Fruit fly (Drosophila melanogaster) whole organism, embryonic: Measurements from ENCODE around the gene ND-39.
A peak's percentile ranks its signal among the peaks of the same experiment; 100 is the strongest.

Experiments used
- Awh ChIP-seq: fragments of 200-800 bp; sonication (Bioruptor generic); IDR thresholded peaks from 2 replicates; pipeline ENCODE4, ENCODE4 v1.3.6; 2022; ENCODE audit warnings: missing biosample characterization, missing genetic modification characterization
- C15 ChIP-seq: fragments of 200-800 bp; sonication (Bioruptor generic); IDR thresholded peaks from 3 replicates; pipeline ENCODE4 v1.3.6; 2022; ENCODE audit warnings: missing biosample characterization, missing genetic modification characterization
- CG10366 ChIP-seq: fragments of 200-800 bp; sonication (Bioruptor generic); IDR thresholded peaks from 2 replicates; pipeline ENCODE4 v1.3.6; 2022; ENCODE audit warnings: missing biosample characterization, missing genetic modification characterization
- CG10431 ChIP-seq: fragments of 200-800 bp; sonication (Bioruptor generic); optimal IDR thresholded peaks from 3 replicates; lab custom pipeline; 2018; ENCODE audit warnings: missing biosample characterization, mild to moderate bottlenecking, missing genetic modification characterization
- CG12769 ChIP-seq: fragments of 200-800 bp; sonication (Bioruptor generic); optimal IDR thresholded peaks from 2 replicates; lab custom pipeline; 2019; ENCODE audit warnings: missing biosample characterization, mild to moderate bottlenecking, missing genetic modification characterization, moderate library complexity
- CG15269 ChIP-seq: fragments of 200-800 bp; sonication (Bioruptor generic); optimal IDR thresholded peaks from 2 replicates; lab custom pipeline; 2018; ENCODE audit warnings: missing biosample characterization, mild to moderate bottlenecking, missing genetic modification characterization, moderate library complexity
- CG15696 ChIP-seq: fragments of 200-800 bp; sonication (Bioruptor generic); optimal IDR thresholded peaks from 2 replicates; lab custom pipeline; 2019; ENCODE audit warnings: missing biosample characterization, mild to moderate bottlenecking, missing genetic modification characterization, moderate library complexity
- CG17912 ChIP-seq: fragments of 200-800 bp; sonication (Bioruptor generic); optimal IDR thresholded peaks from 2 replicates; lab custom pipeline; 2018; ENCODE audit warnings: missing biosample characterization, mild to moderate bottlenecking, missing genetic modification characterization
- CG18764 ChIP-seq: fragments of 200-800 bp; sonication (Bioruptor generic); optimal IDR thresholded peaks from 3 replicates; lab custom pipeline; 2016; ENCODE audit warnings: missing biosample characterization, missing genetic modification characterization
- CG2712 ChIP-seq: fragments of 200-800 bp; optimal IDR thresholded peaks from 3 replicates; lab custom pipeline; 2019; ENCODE audit warnings: missing biosample characterization, mild to moderate bottlenecking, missing genetic modification characterization, moderate library complexity
- CG2889 ChIP-seq: fragments of 200-800 bp; sonication (Bioruptor generic); IDR thresholded peaks from 3 replicates; pipeline ENCODE4 v1.3.6; 2022; ENCODE audit warnings: missing biosample characterization, missing genetic modification characterization
- CG3281 ChIP-seq: fragments of 200-800 bp; sonication (Bioruptor generic); optimal IDR thresholded peaks from 3 replicates; lab custom pipeline; 2017; ENCODE audit warnings: missing biosample characterization, mild to moderate bottlenecking, missing genetic modification characterization
- CG4328 ChIP-seq: fragments of 200-800 bp; sonication (Bioruptor generic); optimal IDR thresholded peaks from 3 replicates; lab custom pipeline; 2017; ENCODE audit warnings: missing biosample characterization, missing genetic modification reagents, missing genetic modification characterization
- CG6765 ChIP-seq: fragments of 200-800 bp; sonication (Bioruptor generic); optimal IDR thresholded peaks from 3 replicates; lab custom pipeline; 2017; ENCODE audit warnings: missing biosample characterization, mild to moderate bottlenecking, missing genetic modification characterization
- CG8388 ChIP-seq: fragments of 200-800 bp; sonication (Bioruptor generic); optimal IDR thresholded peaks from 2 replicates; lab custom pipeline; 2019; ENCODE audit warnings: missing biosample characterization, mild to moderate bottlenecking, missing genetic modification characterization, moderate library complexity
- CG9876 ChIP-seq: fragments of 200-800 bp; sonication (Bioruptor generic); optimal IDR thresholded peaks from 2 replicates; lab custom pipeline; 2016; ENCODE audit warnings: missing biosample characterization, missing genetic modification characterization
- CrebB ChIP-seq: fragments of 200-800 bp; sonication (Bioruptor generic); optimal IDR thresholded peaks from 3 replicates; lab custom pipeline; 2018; ENCODE audit warnings: missing biosample characterization, mild to moderate bottlenecking, missing genetic modification characterization
- Dp ChIP-seq: fragments of 200-800 bp; sonication (Bioruptor generic); optimal IDR thresholded peaks from 2 replicates; lab custom pipeline; 2018; ENCODE audit warnings: missing biosample characterization, mild to moderate bottlenecking, missing genetic modification characterization, moderate library complexity
- Dref ChIP-seq: fragments of 200-800 bp; sonication (Bioruptor generic); IDR thresholded peaks from 2 replicates; pipeline ENCODE4 v1.3.6; 2022; ENCODE audit warnings: missing biosample characterization, missing genetic modification characterization
- Ets65A ChIP-seq: fragments of 200-800 bp; sonication (Bioruptor generic); peaks from one replicate; lab custom pipeline; 2016; ENCODE audit warnings: missing biosample characterization, missing genetic modification characterization
- Gug ChIP-seq: fragments of 200-800 bp; sonication (Bioruptor generic); IDR thresholded peaks from 4 replicates; pipeline ENCODE4 v1.3.6; 2022; ENCODE audit warnings: missing biosample characterization, missing genetic modification characterization
- HLH3B ChIP-seq: fragments of 200-800 bp; sonication (Bioruptor generic); IDR thresholded peaks from 2 replicates; pipeline ENCODE4 v1.3.6; 2022; ENCODE audit warnings: missing biosample characterization, missing genetic modification characterization
- Jarid2 ChIP-seq: fragments of 200-800 bp; sonication (Bioruptor generic); optimal IDR thresholded peaks from 3 replicates; lab custom pipeline; 2017; ENCODE audit warnings: mild to moderate bottlenecking, missing biosample characterization, missing genetic modification reagents, missing genetic modification characterization
- MESR4 ChIP-seq: fragments of 200-800 bp; sonication (Bioruptor generic); optimal IDR thresholded peaks from 2 replicates; lab custom pipeline; 2018; ENCODE audit warnings: missing biosample characterization, mild to moderate bottlenecking, missing genetic modification characterization, moderate library complexity
- Sox102F ChIP-seq: fragments of 200-800 bp; sonication (Bioruptor generic); optimal IDR thresholded peaks from 2 replicates; lab custom pipeline; 2018; ENCODE audit warnings: missing biosample characterization, mild to moderate bottlenecking, missing genetic modification characterization, moderate library complexity
- ase ChIP-seq: fragments of 200-800 bp; sonication (Bioruptor generic); IDR thresholded peaks from 3 replicates; pipeline ENCODE4 v1.3.6; 2022; ENCODE audit warnings: missing biosample characterization, missing genetic modification characterization
- bigmax ChIP-seq: fragments of 200-800 bp; sonication (Bioruptor generic); optimal IDR thresholded peaks from 2 replicates; lab custom pipeline; 2018; ENCODE audit warnings: missing biosample characterization, mild to moderate bottlenecking, missing genetic modification characterization
- bowl ChIP-seq: fragments of 200-800 bp; sonication (Bioruptor generic); IDR thresholded peaks from 2 replicates; pipeline ENCODE4 v1.3.6; 2022; ENCODE audit warnings: missing biosample characterization, missing genetic modification characterization
- btn ChIP-seq: fragments of 200-800 bp; sonication (Bioruptor generic); optimal IDR thresholded peaks from 2 replicates; lab custom pipeline; 2016; ENCODE audit warnings: missing biosample characterization, missing genetic modification characterization
- cas ChIP-seq: fragments of 200-800 bp; sonication (Bioruptor generic); IDR thresholded peaks from 2 replicates; pipeline ENCODE4 v1.3.6; 2022; ENCODE audit warnings: missing biosample characterization, missing genetic modification characterization
- cg ChIP-seq: fragments of 200-800 bp; sonication (Bioruptor generic); optimal IDR thresholded peaks from 3 replicates; lab custom pipeline; 2019; ENCODE audit warnings: missing biosample characterization, mild to moderate bottlenecking, missing genetic modification characterization, moderate library complexity
- en ChIP-seq: fragments of 200-800 bp; sonication (Bioruptor generic); optimal IDR thresholded peaks from 2 replicates; lab custom pipeline; 2016; ENCODE audit warnings: missing biosample characterization, missing genetic modification characterization
- fd3F ChIP-seq: fragments of 200-800 bp; sonication (Bioruptor generic); optimal IDR thresholded peaks from 2 replicates; lab custom pipeline; 2018; ENCODE audit warnings: missing biosample characterization, mild to moderate bottlenecking, missing genetic modification characterization, moderate library complexity
- ftz-f1 ChIP-seq: fragments of 200-800 bp; sonication (Bioruptor generic); optimal IDR thresholded peaks from 2 replicates; lab custom pipeline; 2016; ENCODE audit warnings: missing biosample characterization, missing genetic modification characterization
- gem ChIP-seq: fragments of 200-800 bp; sonication (Bioruptor generic); optimal IDR thresholded peaks from 2 replicates; lab custom pipeline; 2019; ENCODE audit warnings: missing biosample characterization, mild to moderate bottlenecking, missing genetic modification characterization, moderate library complexity
- gro ChIP-seq: fragments of 200-800 bp; sonication (Bioruptor generic); optimal IDR thresholded peaks from 2 replicates; lab custom pipeline; 2016; ENCODE audit warnings: missing biosample characterization, missing genetic modification characterization
- gsb ChIP-seq: fragments of 200-800 bp; sonication (Bioruptor generic); IDR thresholded peaks from 2 replicates; pipeline ENCODE4 v1.3.6; 2022; ENCODE audit warnings: missing biosample characterization, missing genetic modification characterization
- jumu ChIP-seq: fragments of 200-800 bp; sonication (Bioruptor generic); optimal IDR thresholded peaks from 3 replicates; lab custom pipeline; 2016; ENCODE audit warnings: missing biosample characterization, missing genetic modification characterization
- klu ChIP-seq: fragments of 200-800 bp; sonication (Bioruptor generic); IDR thresholded peaks from 2 replicates; pipeline ENCODE4 v1.3.6; 2022; ENCODE audit warnings: missing biosample characterization, missing genetic modification characterization
- lmd ChIP-seq: fragments of 200-800 bp; sonication (Bioruptor generic); IDR thresholded peaks from 2 replicates; pipeline ENCODE4 v1.3.6; 2022; ENCODE audit warnings: missing biosample characterization, missing genetic modification characterization
- odd ChIP-seq: fragments of 200-800 bp; sonication (Bioruptor generic); optimal IDR thresholded peaks from 2 replicates; lab custom pipeline; 2017; ENCODE audit warnings: missing biosample characterization, mild to moderate bottlenecking, missing genetic modification characterization
- pho ChIP-seq: fragments of 200-800 bp; sonication (Bioruptor generic); optimal IDR thresholded peaks from 2 replicates; lab custom pipeline; 2016; ENCODE audit warnings: missing biosample characterization, missing genetic modification characterization
- phol ChIP-seq: fragments of 200-800 bp; sonication (Bioruptor generic); optimal IDR thresholded peaks from 3 replicates; lab custom pipeline; 2018; ENCODE audit warnings: missing biosample characterization, mild to moderate bottlenecking, missing genetic modification characterization, moderate library complexity
- pzg ChIP-seq: fragments of 200-800 bp; sonication (Bioruptor generic); optimal IDR thresholded peaks from 3 replicates; lab custom pipeline; 2018; ENCODE audit warnings: missing biosample characterization, mild to moderate bottlenecking, missing genetic modification characterization, moderate library complexity
- ranshi ChIP-seq: fragments of 200-800 bp; sonication (Bioruptor generic); IDR thresholded peaks from 2 replicates; pipeline ENCODE4 v1.3.6; 2022; ENCODE audit warnings: missing biosample characterization, missing genetic modification characterization
- repo ChIP-seq: fragments of 200-800 bp; sonication (Bioruptor generic); optimal IDR thresholded peaks from 2 replicates; lab custom pipeline; 2016; ENCODE audit warnings: missing biosample characterization, missing genetic modification characterization
- slbo ChIP-seq: fragments of 200-800 bp; sonication (Bioruptor generic); IDR thresholded peaks from 2 replicates; pipeline ENCODE4 v1.3.6; 2022; ENCODE audit warnings: missing biosample characterization, missing genetic modification characterization
- so ChIP-seq: fragments of 200-800 bp; sonication (Bioruptor generic); IDR thresholded peaks from 3 replicates; pipeline ENCODE4 v1.3.6; 2022; ENCODE audit warnings: missing biosample characterization, missing genetic modification characterization
- sob ChIP-seq: fragments of 200-800 bp; sonication (Bioruptor generic); IDR thresholded peaks from 2 replicates; pipeline ENCODE4 v1.3.6; 2022; ENCODE audit warnings: missing biosample characterization, missing genetic modification characterization
- tap ChIP-seq: fragments of 200-800 bp; optimal IDR thresholded peaks from 3 replicates; lab custom pipeline; 2019; ENCODE audit warnings: missing biosample characterization, mild to moderate bottlenecking, missing genetic modification characterization, moderate library complexity
- twi ChIP-seq: fragments of 200-800 bp; optimal IDR thresholded peaks from 2 replicates; lab custom pipeline; 2019; ENCODE audit warnings: missing biosample characterization, mild to moderate bottlenecking, missing genetic modification characterization, moderate library complexity
- wor ChIP-seq: fragments of 200-800 bp; sonication (Bioruptor generic); IDR thresholded peaks from 2 replicates; pipeline ENCODE4 v1.3.6; 2022; ENCODE audit warnings: missing biosample characterization, missing genetic modification characterization
- zen ChIP-seq: fragments of 200-800 bp; sonication (Bioruptor generic); optimal IDR thresholded peaks from 3 replicates; lab custom pipeline; 2018; ENCODE audit warnings: missing biosample characterization, mild to moderate bottlenecking, missing genetic modification characterization, moderate library complexity

The ND-39 gene

DNA sequence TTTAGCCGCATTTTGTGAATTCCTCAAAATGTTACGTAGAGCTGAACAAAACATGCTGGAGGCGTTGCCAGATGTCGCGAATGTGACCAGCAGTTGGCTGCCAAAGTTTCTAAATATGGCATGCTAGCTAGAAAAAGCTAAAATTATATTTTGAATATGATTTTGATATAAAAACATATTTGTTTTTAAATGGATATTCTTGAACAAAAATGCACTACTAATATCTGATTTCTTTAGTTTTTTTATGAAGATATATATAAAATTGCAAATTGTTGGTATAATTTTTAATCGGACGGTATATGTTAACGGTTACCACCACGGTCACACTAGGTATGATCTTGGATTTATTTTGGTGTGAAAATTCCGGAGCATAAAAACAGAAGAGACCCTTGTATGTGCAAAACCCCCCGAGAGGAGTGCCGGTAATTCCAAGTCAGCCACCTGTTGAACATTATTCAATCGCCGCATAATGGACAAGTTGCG is 28.8 kb downstream of the ND-39 start, which contains the start of the genes mTerf3 and CG5104 (continued):
- TF ChIP-seq CG10431 (GFP tag; lab: Kevin White, UChicago) (no peak), ftz-f1 (no peak), CG4328 (GFP tag; lab: Kevin White, UChicago) (no peak), tap (tag; lab: Kevin White, UChicago) (no peak), twi (tag; lab: Kevin White, UChicago) (no peak), slbo (GFP tag; lab: Robert Waterston, UW) (0 out of 2 replicates have a peak, but pooled peaks have one; percentile 32), CG6765 (GFP tag; lab: Kevin White, UChicago) (no peak), CrebB (tag; lab: Kevin White, UChicago) (no peak), fd3F (no peak), Ets65A (GFP tag; lab: Kevin White, UChicago) (peak; percentile 69), CG2712 (peak; percentile 42), wor (GFP tag; lab: Robert Waterston, UW) (no peak), en (GFP tag; lab: Kevin White, UChicago) (no peak), pho (no peak), CG15696 (tag; lab: Kevin White, UChicago) (peak; percentile 16), CG9876 (GFP tag; lab: Kevin White, UChicago) (no peak), Awh (GFP tag; lab: Robert Waterston, UW) (no peak), ranshi (GFP tag; lab: Robert Waterston, UW) (no peak), CG15269 (tag; lab: Kevin White, UChicago) (no peak), phol (peak; percentile 63), gsb (GFP tag; lab: Robert Waterston, UW) (no peak), CG10366 (GFP tag; lab: Robert Waterston, UW) (no peak), odd (GFP tag; lab: Kevin White, UChicago) (no peak), lmd (GFP tag; lab: Robert Waterston, UW) (no peak; the same call in 1 of the 2 replicates), cg (no peak), gro (GFP tag; lab: Kevin White, UChicago) (no peak), ase (no peak), Jarid2 (no peak), so (GFP tag; lab: Robert Waterston, UW) (no peak), Gug (GFP tag; lab: Robert Waterston, UW) (no peak), C15 (GFP tag; lab: Robert Waterston, UW) (no peak), CG3281 (GFP tag; lab: Kevin White, UChicago) (no peak), sob (GFP tag; lab: Robert Waterston, UW) (no peak), Dp (GFP tag; lab: Kevin White, UChicago) (peak; percentile 34), jumu (no peak), CG8388 (GFP tag; lab: Kevin White, UChicago) (no peak), MESR4 (GFP tag; lab: Kevin White, UChicago) (peak; percentile 43), cas (GFP tag; lab: Robert Waterston, UW) (no peak), CG17912 (GFP tag; lab: Kevin White, UChicago) (no peak), bowl (GFP tag; lab: Robert Waterston, UW) (no peak), zen (tag; lab: Kevin White, UChicago) (no peak), bigmax (GFP tag; lab: Kevin White, UChicago) (no peak), btn (GFP tag; lab: Kevin White, UChicago) (no peak), CG18764 (no peak), CG12769 (tag; lab: Kevin White, UChicago) (no peak), Dref (no peak), klu (no peak), repo (GFP tag; lab: Kevin White, UChicago) (no peak), CG2889 (GFP tag; lab: Robert Waterston, UW) (no peak), Sox102F (peak; percentile 0), gem (peak; percentile 56), HLH3B (GFP tag; lab: Robert Waterston, UW) (no peak), pzg (peak; percentile 60)
